Worm (Caenorhabditis elegans) whole organism, L1 larva: ENCODE data around the gene scl-14.

Experiments used
- nhr-90 ChIP-seq: sonication (generic microtip); optimal IDR thresholded peaks from 2 replicates; lab custom pipeline; 2016; ENCODE audit warnings: mild to moderate bottlenecking, missing genetic modification characterization, missing compliant biosample characterization; ENCODE audit not compliant: poor library complexity
- sox-4 ChIP-seq: sonication (generic microtip); optimal IDR thresholded peaks from 2 replicates; lab custom pipeline; 2016; ENCODE audit warnings: missing genetic modification characterization, missing compliant biosample characterization

DNA sequence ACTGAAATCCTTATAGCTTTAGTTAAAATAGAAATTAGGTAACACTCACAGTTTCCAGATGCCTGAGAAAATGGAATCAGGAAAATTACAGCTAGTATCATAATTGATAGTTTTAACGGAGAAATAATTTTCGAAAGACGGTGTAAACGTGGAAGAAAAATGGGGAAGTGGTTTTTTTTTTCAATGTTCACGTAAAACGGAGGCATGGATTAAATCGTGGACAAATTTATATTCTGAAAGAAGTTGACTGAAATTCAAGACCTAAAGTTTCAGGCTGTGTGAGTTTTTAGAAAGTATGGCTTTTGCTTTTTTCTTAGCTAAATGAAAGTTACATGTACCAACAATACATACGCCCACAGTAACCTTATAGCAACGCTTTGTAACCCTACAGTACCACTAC lies 23.0 kb upstream of the scl-14 start, which contains the start of gene spe-43:
- no peak for TF ChIP-seq nhr-90 (tag; lab: Kevin White, UChicago)
- no peak for TF ChIP-seq sox-4 (tag; lab: Kevin White, UChicago)
